Worm (Caenorhabditis elegans) whole organism, dauer: Measurements from ENCODE around the gene C50H11.8.
"Not testable (repeated sequence)": the region's sequence is repeated elsewhere in the genome, so short reads cannot be mapped to it uniquely, and the experiment has no call there.

Experiments used
- unc-62 ChIP-seq: sonication (generic microtip); optimal IDR thresholded peaks from 2 replicates; lab custom pipeline; 2017; ENCODE audit warnings: missing biosample characterization, missing genetic modification reagents, missing genetic modification characterization

The C50H11.8 gene

ce11 chrV:3062078-3062477 is 7.7 kb downstream of the C50H11.8 start, which contains the start of gene srt-15:
TSS of gene srt-15 (minus strand) at chrV:3062178.
- no peak for TF ChIP-seq unc-62 (GFP tag; lab: Kevin White, UChicago)

- not testable (repeated sequence) for TF ChIP-seq unc-62 (GFP tag; lab: Kevin White, UChicago)
These were observed 10.1 kb downstream of the C50H11.8 start, which contains the start of gene srt-16 for ce11 chrV:3064418-3064817. TSS of gene srt-16 (minus strand) at chrV:3064518.

DNA sequence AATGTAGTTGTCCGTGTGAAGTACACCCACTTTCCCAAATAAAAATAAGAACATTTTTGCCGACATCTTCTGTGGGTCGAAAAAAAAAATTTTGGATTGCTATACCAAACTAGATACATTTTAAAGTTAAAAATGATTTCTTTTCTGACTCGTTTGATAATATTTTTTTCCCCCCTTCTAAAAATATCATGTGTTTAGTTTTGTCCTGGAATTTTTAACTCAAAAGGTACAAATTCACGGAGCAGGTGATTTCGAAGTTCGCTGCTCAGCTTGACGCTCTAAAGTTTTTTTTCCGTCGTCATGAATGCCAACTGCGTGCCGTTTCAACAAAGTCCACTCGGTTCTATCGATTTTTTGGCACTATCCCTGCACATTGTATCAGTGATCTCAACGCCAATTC is 11.6 kb downstream of the C50H11.8 start, which contains the start of gene srh-185:
srh-185 (plus strand) TSS at position 301 of the 400 bp plus-strand sequence.
- TF ChIP-seq unc-62 (GFP tag; lab: Kevin White, UChicago): no peak

- no peak for TF ChIP-seq unc-62 (GFP tag; lab: Kevin White, UChicago)
These were observed 14.7 kb downstream of the C50H11.8 start, which contains the start of gene str-40 for ce11 chrV:3069101-3069500. TSS of gene str-40 (minus strand) at chrV:3069201.

DNA sequence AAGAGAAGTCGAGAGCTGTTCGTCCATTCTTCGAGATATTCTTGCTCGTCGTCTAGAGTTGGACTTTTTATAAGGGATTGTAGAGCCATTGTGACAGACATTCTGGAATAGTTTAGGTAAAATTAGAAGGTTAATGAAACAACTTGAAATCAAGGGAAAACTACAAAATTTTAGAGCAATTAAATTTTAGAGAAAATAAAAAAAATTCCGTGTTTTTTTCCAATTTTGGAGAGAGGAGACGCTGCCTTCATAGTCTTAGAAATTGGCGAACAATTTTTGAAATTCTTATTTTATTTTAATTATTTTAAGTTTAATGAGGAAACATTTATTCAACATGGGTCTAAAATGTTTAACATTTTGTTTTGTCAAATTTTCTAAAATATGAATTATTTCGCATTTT is 17.2 kb downstream of the C50H11.8 start, which contains the start of gene C50H11.13:
C50H11.13 (minus strand) TSS at position 101 of the 400 bp plus-strand sequence.
- TF ChIP-seq unc-62 (GFP tag; lab: Kevin White, UChicago): no peak

DNA sequence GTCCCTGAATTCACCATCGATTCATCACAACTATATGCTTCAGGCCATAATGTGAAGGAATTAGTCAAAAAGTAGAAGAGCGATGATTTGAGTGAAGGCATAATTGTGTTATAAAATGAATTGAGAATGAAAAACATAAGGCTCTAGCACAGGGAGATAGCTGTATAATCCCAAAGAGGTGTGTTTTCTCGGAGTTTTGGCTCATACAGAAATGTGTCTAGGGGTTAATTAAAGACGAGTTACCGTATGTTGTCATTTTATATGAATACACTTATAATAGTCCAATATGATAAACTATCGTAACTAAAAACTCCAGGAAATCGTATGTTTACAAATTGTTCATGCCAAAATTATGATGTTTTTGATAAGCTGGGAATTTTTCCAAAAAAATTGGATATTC is 26.4 kb downstream of the C50H11.8 start, which contains the start of gene srt-5:
srt-5 (minus strand) TSS at position 101 of the 400 bp plus-strand sequence.
- TF ChIP-seq unc-62 (GFP tag; lab: Kevin White, UChicago): no peak

DNA sequence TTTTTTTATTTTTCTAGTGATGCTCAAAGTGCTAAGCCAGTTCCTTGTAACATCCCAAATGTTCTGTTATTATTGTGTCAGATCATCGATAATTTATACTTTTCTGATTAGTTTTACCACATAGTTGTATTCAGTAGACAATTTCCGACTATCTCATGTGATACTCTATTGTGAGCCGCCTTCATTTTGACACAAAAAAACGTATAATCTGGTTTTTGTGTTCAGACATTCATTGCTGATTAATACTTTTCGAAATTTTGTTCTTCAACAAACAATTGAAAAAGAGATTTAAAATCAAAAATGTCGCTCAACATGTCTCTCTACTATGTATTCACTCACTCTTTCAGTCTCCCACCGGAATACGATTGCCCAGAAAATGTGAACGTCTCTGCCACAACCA is 27.1 kb downstream of the C50H11.8 start, which contains the start of gene srt-7:
srt-7 (plus strand) TSS at position 301 of the 400 bp plus-strand sequence.
- no peak for TF ChIP-seq unc-62 (GFP tag; lab: Kevin White, UChicago)

DNA sequence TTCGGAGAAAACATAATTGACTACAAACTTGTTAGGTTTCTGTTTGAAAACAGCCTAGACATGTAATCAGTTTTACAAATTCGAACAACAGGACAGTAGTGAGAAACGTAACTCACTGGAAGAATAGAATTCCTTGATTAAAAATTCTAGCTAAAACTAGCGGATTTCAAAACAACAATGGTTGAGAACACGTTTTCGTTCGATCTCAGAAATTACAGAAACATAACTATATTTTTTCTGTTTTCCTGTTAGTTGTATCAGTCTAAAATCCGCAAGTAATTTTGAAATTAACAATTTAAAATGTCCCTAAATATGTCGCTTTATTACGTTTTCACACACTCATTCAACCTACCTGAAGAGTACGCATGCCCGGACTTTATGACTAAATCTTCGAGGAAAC is 31.9 kb downstream of the C50H11.8 start, which contains the start of gene srt-8:
srt-8 (plus strand) TSS at position 301 of the 400 bp plus-strand sequence.
- no peak for TF ChIP-seq unc-62 (GFP tag; lab: Kevin White, UChicago)

DNA sequence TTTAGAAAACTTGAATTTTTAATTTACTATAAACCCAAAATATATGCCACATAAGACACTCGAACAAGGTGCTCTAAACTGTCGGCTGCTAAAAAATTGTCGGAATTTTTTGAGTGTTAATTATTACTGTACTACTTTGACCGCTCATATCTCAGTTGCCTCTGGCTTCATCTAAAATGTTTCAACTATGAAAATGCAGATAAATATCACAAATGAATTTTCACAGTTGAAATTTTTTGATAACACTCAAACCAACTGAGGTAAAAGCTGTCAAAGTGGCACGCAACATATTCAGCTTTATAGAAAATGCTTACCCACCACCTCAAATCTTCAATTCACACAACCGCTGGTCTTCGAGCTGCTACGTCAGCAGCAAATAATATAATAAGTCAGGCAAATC is 34.4 kb downstream of the C50H11.8 start, which contains the start of gene acs-21:
acs-21 (plus strand) TSS at position 301 of the 400 bp plus-strand sequence.
- no peak for TF ChIP-seq unc-62 (GFP tag; lab: Kevin White, UChicago)

DNA sequence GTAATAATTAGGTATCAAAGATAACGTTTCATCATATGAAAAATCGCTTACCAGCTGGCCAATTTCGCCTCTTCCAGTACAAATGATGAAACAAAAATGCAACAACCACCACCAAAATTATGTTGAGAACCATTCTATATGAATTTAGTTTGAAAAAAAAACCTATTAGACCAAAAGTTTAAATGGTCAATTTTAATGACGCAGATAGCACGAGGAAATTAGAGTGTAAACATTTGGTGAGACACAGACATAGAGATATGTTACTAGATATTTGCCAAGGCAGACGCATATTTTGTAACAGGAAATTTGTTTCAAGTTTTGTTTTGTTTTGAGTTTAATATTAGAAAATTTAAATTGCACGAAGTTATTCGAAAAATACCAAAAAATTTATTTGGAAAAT is 40.0 kb downstream of the C50H11.8 start, which contains the start of gene cyp-33C9:
cyp-33C9 (minus strand) TSS at position 211 of the 400 bp plus-strand sequence.
- no peak for TF ChIP-seq unc-62 (GFP tag; lab: Kevin White, UChicago)

DNA sequence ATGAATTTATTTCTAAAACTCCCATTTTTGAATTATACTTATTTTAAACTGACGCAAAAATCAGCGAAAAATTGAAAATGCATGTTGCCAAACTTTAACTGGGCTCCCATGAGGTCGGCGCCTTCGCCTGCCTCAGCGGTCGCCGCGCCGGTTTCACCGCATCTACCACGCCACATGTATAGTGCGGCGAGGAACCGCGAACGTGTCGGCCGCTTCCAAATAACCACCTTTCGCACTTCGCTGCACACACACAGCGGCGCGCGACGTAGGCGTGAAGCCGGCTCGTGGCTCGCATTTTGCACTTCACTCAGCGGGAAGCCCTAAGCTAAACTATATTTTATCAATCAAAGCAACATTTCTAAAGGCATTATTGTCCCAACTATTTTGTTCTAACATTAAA is 46.2 kb downstream of the C50H11.8 start:
- no peak for TF ChIP-seq unc-62 (GFP tag; lab: Kevin White, UChicago)

DNA sequence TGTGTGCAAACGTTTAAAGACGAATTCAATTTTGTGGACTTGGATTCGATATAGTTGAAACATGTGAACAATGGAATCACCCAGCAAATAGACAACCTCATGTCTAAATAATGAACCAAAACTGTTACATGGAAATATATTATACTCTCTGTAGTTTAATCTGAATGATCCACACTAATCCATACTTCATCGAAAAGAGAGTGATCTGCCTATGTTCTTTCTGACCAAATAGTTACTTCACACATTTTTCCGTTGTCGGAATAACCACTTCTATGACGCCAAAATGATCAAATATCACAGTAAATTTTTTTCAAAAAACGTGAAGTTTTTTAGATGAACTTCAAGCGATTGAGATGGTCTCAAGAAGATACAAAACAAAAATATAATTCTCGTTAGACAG is 47.7 kb downstream of the C50H11.8 start, which contains the start of gene Y73C8C.4:
Y73C8C.4 (minus strand) TSS at position 101 of the 400 bp plus-strand sequence.
- not testable (repeated sequence) for TF ChIP-seq unc-62 (GFP tag; lab: Kevin White, UChicago)

- no peak for TF ChIP-seq unc-62 (GFP tag; lab: Kevin White, UChicago)
These were observed 49.8 kb downstream of the C50H11.8 start, which contains the start of gene str-66 for ce11 chrV:3104134-3104533. TSS of gene str-66 (minus strand) at chrV:3104234.
